Fruit fly (Drosophila melanogaster) whole organism, embryonic: ENCODE results near the gene CG34028.

Experiments
- Adf1 ChIP-seq: fragments of 200-800 bp; sonication (Bioruptor generic); IDR thresholded peaks from 2 replicates; pipeline ENCODE4 v1.3.6; 2022; ENCODE audit warnings: missing biosample characterization, missing genetic modification characterization
- B-H1 ChIP-seq: fragments of 200-800 bp; sonication (Bioruptor generic); IDR thresholded peaks from 3 replicates; pipeline ENCODE4 v1.3.6; 2022; ENCODE audit warnings: missing biosample characterization, missing genetic modification characterization
- CG1024 ChIP-seq: fragments of 200-800 bp; sonication (Bioruptor generic); IDR thresholded peaks from 2 replicates; pipeline ENCODE4 v1.3.6; 2022; ENCODE audit warnings: missing biosample characterization, missing genetic modification characterization
- CG11504 ChIP-seq: fragments of 200-800 bp; sonication (Bioruptor generic); optimal IDR thresholded peaks from 3 replicates; lab custom pipeline; 2019; ENCODE audit warnings: missing biosample characterization, mild to moderate bottlenecking, missing genetic modification characterization, moderate library complexity
- CG12155 ChIP-seq: fragments of 200-800 bp; sonication (Bioruptor generic); optimal IDR thresholded peaks from 3 replicates; lab custom pipeline; 2016; ENCODE audit warnings: missing biosample characterization, missing genetic modification characterization
- CG13287 ChIP-seq: fragments of 200-800 bp; sonication (Bioruptor generic); IDR thresholded peaks from 2 replicates; pipeline ENCODE4 v1.3.6; 2022; ENCODE audit warnings: missing biosample characterization, missing genetic modification characterization; ENCODE audit not compliant: partially characterized antibody
- CG1602 ChIP-seq: fragments of 200-800 bp; sonication (Bioruptor generic); optimal IDR thresholded peaks from 3 replicates; lab custom pipeline; 2016; ENCODE audit warnings: missing biosample characterization, missing genetic modification characterization
- CG16863 ChIP-seq: fragments of 200-800 bp; sonication (Bioruptor generic); optimal IDR thresholded peaks from 3 replicates; lab custom pipeline; 2016; ENCODE audit warnings: missing biosample characterization, missing genetic modification characterization
- CG17361 ChIP-seq: fragments of 200-800 bp; sonication (Bioruptor generic); IDR thresholded peaks from 3 replicates; pipeline ENCODE4 v1.3.6; 2022; ENCODE audit warnings: missing biosample characterization, missing genetic modification characterization
- CG1832 ChIP-seq: fragments of 200-800 bp; sonication (Bioruptor generic); optimal IDR thresholded peaks from 2 replicates; lab custom pipeline; 2017; ENCODE audit warnings: missing biosample characterization, mild to moderate bottlenecking, missing genetic modification characterization, inconsistent platforms
- CG2199 ChIP-seq: fragments of 200-800 bp; sonication (Bioruptor generic); IDR thresholded peaks from 3 replicates; pipeline ENCODE4 v1.3.6; 2022; ENCODE audit warnings: missing biosample characterization, missing genetic modification characterization
- CG31441 ChIP-seq: fragments of 200-800 bp; sonication (Bioruptor generic); IDR thresholded peaks from 2 replicates; pipeline ENCODE4 v1.3.6; 2022; ENCODE audit warnings: missing biosample characterization, missing genetic modification characterization
- CG4820 ChIP-seq: fragments of 200-800 bp; sonication (Bioruptor generic); optimal IDR thresholded peaks from 3 replicates; lab custom pipeline; 2016; ENCODE audit warnings: missing biosample characterization, missing genetic modification characterization
- CG6272 ChIP-seq: fragments of 200-800 bp; sonication (Bioruptor generic); IDR thresholded peaks from 2 replicates; pipeline ENCODE4 v1.3.6; 2022; ENCODE audit warnings: missing biosample characterization, missing genetic modification characterization
- CG7987 ChIP-seq: fragments of 200-800 bp; sonication (Bioruptor generic); optimal IDR thresholded peaks from 2 replicates; lab custom pipeline; 2018; ENCODE audit warnings: missing biosample characterization, mild to moderate bottlenecking, missing genetic modification characterization, moderate library complexity
- CG8359 ChIP-seq: fragments of 200-800 bp; sonication (Bioruptor generic); optimal IDR thresholded peaks from 2 replicates; lab custom pipeline; 2017; ENCODE audit warnings: missing biosample characterization, mild to moderate bottlenecking, missing genetic modification characterization, borderline replicate concordance
- CG8944 ChIP-seq: fragments of 200-800 bp; sonication (Bioruptor generic); optimal IDR thresholded peaks from 3 replicates; lab custom pipeline; 2016; ENCODE audit warnings: missing biosample characterization, missing genetic modification characterization
- CG9727 ChIP-seq: fragments of 200-800 bp; sonication (Bioruptor generic); optimal IDR thresholded peaks from 3 replicates; lab custom pipeline; 2017; ENCODE audit warnings: missing biosample characterization, mild to moderate bottlenecking, missing genetic modification characterization
- CrebB ChIP-seq: fragments of 200-800 bp; sonication (Bioruptor generic); optimal IDR thresholded peaks from 3 replicates; lab custom pipeline; 2018; ENCODE audit warnings: missing biosample characterization, mild to moderate bottlenecking, missing genetic modification characterization
- D ChIP-seq, 2 experiments: fragments of 200-800 bp in 1 of 2; fragments of >200 bp in 1 of 2; sonication (Bioruptor generic) in 1 of 2; optimal IDR thresholded peaks; 2 replicates in 1 of 2; 3 replicates in 1 of 2; lab custom pipeline; 2017; ENCODE audit warnings: mild to moderate bottlenecking in 1 of 2, missing biosample characterization in 1 of 2, missing genetic modification characterization in 1 of 2, missing genetic modification reagents in 1 of 2
- D19A ChIP-seq: fragments of 200-800 bp; optimal IDR thresholded peaks from 3 replicates; lab custom pipeline; 2019; ENCODE audit warnings: missing biosample characterization, mild to moderate bottlenecking, missing genetic modification characterization, moderate library complexity
- D19B ChIP-seq: fragments of 200-800 bp; sonication (Bioruptor generic); optimal IDR thresholded peaks from 2 replicates; lab custom pipeline; 2017; ENCODE audit warnings: missing biosample characterization, mild to moderate bottlenecking, missing genetic modification characterization
- Doc2 ChIP-seq: fragments of 200-800 bp; sonication (Bioruptor generic); IDR thresholded peaks from 2 replicates; pipeline ENCODE4 v1.3.6; 2022; ENCODE audit warnings: missing biosample characterization, missing genetic modification characterization
- ERR ChIP-seq: fragments of 200-800 bp; sonication (Bioruptor generic); optimal IDR thresholded peaks from 2 replicates; lab custom pipeline; 2016; ENCODE audit warnings: missing biosample characterization, missing genetic modification characterization
- Eip74EF ChIP-seq, 2 experiments: fragments of 200-800 bp in 1 of 2; fragments of >200 bp in 1 of 2; sonication (Bioruptor generic) in 1 of 2; optimal IDR thresholded peaks; 2 replicates each; lab custom pipeline; 2017 to 2019; ENCODE audit warnings: missing biosample characterization in 2 of 2, missing genetic modification characterization in 2 of 2, mild to moderate bottlenecking in 1 of 2, moderate library complexity in 1 of 2
- Hmr ChIP-seq: fragments of 200-800 bp; sonication (Bioruptor generic); optimal IDR thresholded peaks from 3 replicates; lab custom pipeline; 2017; ENCODE audit warnings: mild to moderate bottlenecking, missing biosample characterization, missing genetic modification reagents, missing genetic modification characterization
- Mad ChIP-seq: fragments of 200-800 bp; sonication (Bioruptor generic); optimal IDR thresholded peaks from 2 replicates; lab custom pipeline; 2016; ENCODE audit warnings: missing biosample characterization, missing genetic modification characterization
- Nf-YA ChIP-seq: fragments of 200-800 bp; sonication (Bioruptor generic); IDR thresholded peaks from 2 replicates; pipeline ENCODE4 v1.3.6; 2022; ENCODE audit warnings: missing biosample characterization, missing genetic modification characterization
- PHDP ChIP-seq: fragments of 200-800 bp; sonication (Bioruptor generic); optimal IDR thresholded peaks from 3 replicates; lab custom pipeline; 2018; ENCODE audit warnings: missing biosample characterization, mild to moderate bottlenecking, missing genetic modification characterization, moderate library complexity
- Rfx ChIP-seq: fragments of 200-800 bp; sonication (Bioruptor generic); IDR thresholded peaks from 2 replicates; pipeline ENCODE4 v1.3.6; 2022; ENCODE audit warnings: missing biosample characterization, missing genetic modification characterization
- bsh ChIP-seq, 2 experiments: fragments of 200-800 bp; sonication (Bioruptor generic); optimal IDR thresholded peaks; 2 replicates each; lab custom pipeline; 2017 to 2018; ENCODE audit warnings: mild to moderate bottlenecking in 2 of 2, missing biosample characterization in 2 of 2, missing genetic modification characterization in 2 of 2, moderate library complexity in 1 of 2
- cwo ChIP-seq: fragments of 200-800 bp; sonication (Bioruptor generic); optimal IDR thresholded peaks from 3 replicates; lab custom pipeline; 2017; ENCODE audit warnings: missing biosample characterization, missing genetic modification characterization, mild to moderate bottlenecking, moderate library complexity, missing genetic modification reagents
- dimm ChIP-seq: fragments of 200-800 bp; sonication (Bioruptor generic); IDR thresholded peaks from 2 replicates; pipeline ENCODE4 v1.3.6; 2022; ENCODE audit warnings: missing biosample characterization, missing genetic modification characterization
- dpn ChIP-seq, 2 experiments: fragments of 200-800 bp; sonication (Bioruptor generic); optimal IDR thresholded peaks; 3 replicates each; lab custom pipeline; 2016; ENCODE audit warnings: missing biosample characterization in 2 of 2, missing genetic modification characterization in 2 of 2
- gcm2 ChIP-seq: fragments of 200-800 bp; sonication (Bioruptor generic); optimal IDR thresholded peaks from 2 replicates; lab custom pipeline; 2016; ENCODE audit warnings: missing biosample characterization, missing genetic modification characterization
- ham ChIP-seq: fragments of 200-800 bp; sonication (Bioruptor generic); IDR thresholded peaks from 2 replicates; pipeline ENCODE4 v1.3.6; 2022; ENCODE audit warnings: missing biosample characterization, missing genetic modification characterization
- hbn ChIP-seq: fragments of 200-800 bp; sonication (Bioruptor generic); IDR thresholded peaks from 2 replicates; pipeline ENCODE4 v1.3.6; 2022; ENCODE audit warnings: missing biosample characterization, missing genetic modification characterization; ENCODE audit not compliant: partially characterized antibody
- kah ChIP-seq: fragments of 200-800 bp; sonication (Bioruptor generic); optimal IDR thresholded peaks from 2 replicates; lab custom pipeline; 2018; ENCODE audit warnings: missing biosample characterization, mild to moderate bottlenecking, missing genetic modification characterization
- knrl ChIP-seq: fragments of 200-800 bp; sonication (Bioruptor generic); IDR thresholded peaks from 3 replicates; pipeline ENCODE4 v1.3.6; 2022; ENCODE audit warnings: missing biosample characterization, missing genetic modification characterization; ENCODE audit not compliant: partially characterized antibody
- nom ChIP-seq: fragments of 200-800 bp; sonication (Bioruptor generic); optimal IDR thresholded peaks from 2 replicates; lab custom pipeline; 2017; ENCODE audit warnings: missing biosample characterization, missing genetic modification characterization, mild to moderate bottlenecking, moderate library complexity, missing genetic modification reagents
- onecut ChIP-seq: fragments of 200-800 bp; sonication (Bioruptor generic); IDR thresholded peaks from 2 replicates; pipeline ENCODE4 v1.3.6; 2022; ENCODE audit warnings: missing biosample characterization, missing genetic modification characterization
- pfk ChIP-seq: fragments of 200-800 bp; sonication (Bioruptor generic); optimal IDR thresholded peaks from 2 replicates; lab custom pipeline; 2018; ENCODE audit warnings: missing biosample characterization, mild to moderate bottlenecking, missing genetic modification characterization, moderate library complexity
- pho ChIP-seq: fragments of 200-800 bp; sonication (Bioruptor generic); optimal IDR thresholded peaks from 2 replicates; lab custom pipeline; 2016; ENCODE audit warnings: missing biosample characterization, missing genetic modification characterization
- pnt ChIP-seq: fragments of 200-800 bp; sonication (Bioruptor generic); optimal IDR thresholded peaks from 3 replicates; lab custom pipeline; 2016; ENCODE audit warnings: missing biosample characterization, missing genetic modification characterization
- sima ChIP-seq: fragments of 200-800 bp; sonication (Bioruptor generic); optimal IDR thresholded peaks from 2 replicates; lab custom pipeline; 2016; ENCODE audit warnings: missing biosample characterization, missing genetic modification characterization
- tio ChIP-seq: fragments of 200-800 bp; sonication (Bioruptor generic); optimal IDR thresholded peaks from 2 replicates; lab custom pipeline; 2017; ENCODE audit warnings: missing biosample characterization, missing genetic modification characterization, inconsistent platforms
- tup ChIP-seq: fragments of 200-800 bp; sonication (Bioruptor generic); optimal IDR thresholded peaks from 2 replicates; lab custom pipeline; 2016; ENCODE audit warnings: missing biosample characterization, mild to moderate bottlenecking, missing genetic modification characterization, moderate library complexity
- vfl ChIP-seq: fragments of 200-800 bp; sonication (Bioruptor generic); optimal IDR thresholded peaks from 2 replicates; lab custom pipeline; 2016; ENCODE audit warnings: missing biosample characterization, missing genetic modification characterization
- zf30C ChIP-seq: fragments of 200-800 bp; sonication (Bioruptor generic); optimal IDR thresholded peaks from 3 replicates; lab custom pipeline; 2018; ENCODE audit warnings: missing biosample characterization, mild to moderate bottlenecking, missing genetic modification characterization

The CG34028 gene

dm6 chrX:9554346-9554808 is 43.1 kb downstream of the CG34028 start, which contains the start of gene RpS28b (continued):
- TF ChIP-seq CG16863 (GFP tag; lab: Kevin White, UChicago) (peak; percentile 78), CG13287 (GFP tag; lab: Robert Waterston, UW) (peak; percentile 57), PHDP (tag; lab: Kevin White, UChicago) (peak; percentile 79), dimm (GFP tag; lab: Robert Waterston, UW) (peak; percentile 83), gcm2 (GFP tag; lab: Kevin White, UChicago) (peak; percentile 66), Adf1 (peak; percentile 55), B-H1 (GFP tag; lab: Robert Waterston, UW) (peak; percentile 84; the same call in 2 of the 3 replicates), sima (GFP tag; lab: Kevin White, UChicago) (peak; percentile 70), D19B (GFP tag; lab: Kevin White, UChicago) (peak; percentile 78), CG2199 (GFP tag; lab: Robert Waterston, UW) (peak; percentile 90), kah (GFP tag; lab: Kevin White, UChicago) (peak; percentile 86), D19A (tag; lab: Kevin White, UChicago) (peak; percentile 38), bsh (GFP tag; optimal IDR thresholded peaks at IDR 0.05; lab: Kevin White, UChicago) (peak; percentile 61 to 71), Doc2 (GFP tag; lab: Robert Waterston, UW) (peak; percentile 71; the same call in 1 of the 2 replicates), CG17361 (GFP tag; lab: Robert Waterston, UW) (peak; percentile 71), cwo (GFP tag; lab: Kevin White, UChicago) (peak; percentile 76), CrebB (tag; lab: Kevin White, UChicago) (peak; percentile 84), vfl (GFP tag; lab: Kevin White, UChicago) (peak; percentile 56), Hmr (GFP tag; lab: Kevin White, UChicago) (peak; percentile 95), dpn (GFP tag; optimal IDR thresholded peaks at IDR 0.05; lab: Kevin White, UChicago) (peak; percentile 32 to 89), pnt (GFP tag; lab: Kevin White, UChicago) (peak; percentile 7), CG9727 (GFP tag; lab: Kevin White, UChicago) (peak; percentile 91), CG31441 (GFP tag; lab: Robert Waterston, UW) (peak; percentile 39), pfk (GFP tag; lab: Kevin White, UChicago) (peak; percentile 80), zf30C (GFP tag; lab: Kevin White, UChicago) (peak; percentile 61), CG8944 (peak; percentile 77), D (optimal IDR thresholded peaks at IDR 0.05; lab: Kevin White, UChicago) (no peak), D (GFP tag; optimal IDR thresholded peaks at IDR 0.05; lab: Kevin White, UChicago) (peak; percentile 81), CG12155 (GFP tag; lab: Kevin White, UChicago) (peak; percentile 48), pho (GFP tag; lab: Kevin White, UChicago) (peak; percentile 88), CG1602 (GFP tag; lab: Kevin White, UChicago) (peak; percentile 39), onecut (GFP tag; lab: Robert Waterston, UW) (peak; percentile 94), CG7987 (GFP tag; lab: Kevin White, UChicago) (peak; percentile 97), nom (GFP tag; lab: Kevin White, UChicago) (peak; percentile 95), CG8359 (GFP tag; lab: Kevin White, UChicago) (peak; percentile 81), hbn (GFP tag; lab: Robert Waterston, UW) (peak; percentile 53; the same call in 1 of the 2 replicates), ham (GFP tag; lab: Robert Waterston, UW) (peak; percentile 86), CG4820 (peak; percentile 63), Rfx (GFP tag; lab: Robert Waterston, UW) (peak; percentile 98), Eip74EF (GFP tag; optimal IDR thresholded peaks at IDR 0.05; lab: Kevin White, UChicago) (peak in 1 of 2 experiments; percentile 61), CG6272 (GFP tag; lab: Robert Waterston, UW) (peak; percentile 87), knrl (GFP tag; lab: Robert Waterston, UW) (peak; percentile 66; the same call in 2 of the 3 replicates), tup (GFP tag; lab: Kevin White, UChicago) (peak; percentile 46), Nf-YA (peak; percentile 87), CG1832 (GFP tag; lab: Kevin White, UChicago) (no peak), Mad (GFP tag; lab: Kevin White, UChicago) (peak; percentile 92), ERR (GFP tag; lab: Kevin White, UChicago) (peak; percentile 55), CG1024 (GFP tag; lab: Robert Waterston, UW) (peak; percentile 92), CG11504 (tag; lab: Kevin White, UChicago) (no peak), tio (GFP tag; lab: Kevin White, UChicago) (peak; percentile 73)
